Worm (Caenorhabditis elegans): Measurements from ENCODE around the gene str-182.

DNA sequence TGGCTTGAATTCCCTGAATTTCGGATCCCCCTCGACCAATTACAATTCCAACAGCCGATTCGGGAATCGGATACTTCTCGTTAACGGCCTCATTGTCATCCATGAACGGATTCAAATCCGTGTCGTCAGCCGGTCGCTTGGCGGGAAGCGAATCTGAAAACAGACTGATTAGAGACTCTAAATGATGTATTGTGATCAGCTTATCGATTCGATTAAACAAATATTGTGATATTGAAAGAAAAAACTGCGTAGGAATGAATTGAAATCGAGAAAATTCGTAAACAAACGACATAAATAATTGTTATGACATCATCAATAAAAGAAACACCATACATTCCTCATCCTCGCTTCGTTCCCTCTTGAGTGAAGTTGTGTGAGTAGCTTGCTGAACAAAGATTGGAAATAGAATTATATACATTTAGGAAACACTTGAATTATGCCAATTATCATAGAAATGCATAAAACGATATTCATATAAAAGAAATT is 4.8 kb upstream of the str-182 start:
- TF ChIP-seq unc-55 (GFP tag; optimal IDR thresholded peaks at IDR 0.05) (no peak), ceh-14 (tag; optimal IDR thresholded peaks at IDR 0.05) (no peak), ceh-6 (GFP tag; optimal IDR thresholded peaks at IDR 0.05) (no peak)

Data from whole organism, late embryonic.